Fruit fly (Drosophila melanogaster) ovary, adult (tissue): Measurements from ENCODE around the gene Lk6.

Experiments
- CG17801 ChIP-seq: fragments of 200-800 bp; optimal IDR thresholded peaks from 2 replicates; lab custom pipeline; 2019; ENCODE audit warnings: missing biosample characterization, mild to moderate bottlenecking, missing genetic modification characterization, moderate library complexity; ENCODE audit not compliant: partially characterized antibody

The Lk6 gene

DNA sequence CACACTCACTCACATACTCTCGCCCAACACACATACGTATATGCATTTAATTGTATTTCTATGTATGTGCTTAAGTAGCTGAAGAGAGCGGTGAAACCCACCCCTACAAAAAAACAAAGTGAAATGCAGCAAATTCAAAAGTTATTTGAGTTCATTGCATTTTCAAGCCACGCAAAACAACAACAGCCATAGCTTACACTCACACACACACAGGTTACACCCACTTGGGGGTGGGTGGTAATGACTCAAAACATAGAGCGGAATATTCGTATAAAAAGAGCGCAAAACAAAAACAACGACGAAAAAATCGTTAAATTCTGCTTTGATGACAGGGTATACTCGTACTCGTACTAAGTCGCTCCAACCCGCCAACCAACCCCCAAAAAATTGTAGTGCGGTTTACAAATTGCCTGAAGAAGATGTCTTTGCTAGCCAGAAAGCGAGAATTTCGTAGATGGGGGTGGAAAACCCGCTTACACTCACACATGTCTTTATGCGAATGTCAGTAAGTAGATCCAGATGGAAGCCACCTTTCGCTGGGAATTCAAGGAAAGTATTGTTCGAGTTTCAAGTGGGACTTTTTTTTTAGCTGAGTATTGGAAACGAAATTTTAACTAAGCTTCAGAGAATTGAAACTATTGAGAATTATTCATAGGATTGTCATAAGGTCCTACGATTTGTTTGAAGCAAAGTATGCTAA lies 12.0 kb upstream of the Lk6 start:
- TF ChIP-seq CG17801 (GFP tag; lab: Kevin White, UChicago), result no peak

DNA sequence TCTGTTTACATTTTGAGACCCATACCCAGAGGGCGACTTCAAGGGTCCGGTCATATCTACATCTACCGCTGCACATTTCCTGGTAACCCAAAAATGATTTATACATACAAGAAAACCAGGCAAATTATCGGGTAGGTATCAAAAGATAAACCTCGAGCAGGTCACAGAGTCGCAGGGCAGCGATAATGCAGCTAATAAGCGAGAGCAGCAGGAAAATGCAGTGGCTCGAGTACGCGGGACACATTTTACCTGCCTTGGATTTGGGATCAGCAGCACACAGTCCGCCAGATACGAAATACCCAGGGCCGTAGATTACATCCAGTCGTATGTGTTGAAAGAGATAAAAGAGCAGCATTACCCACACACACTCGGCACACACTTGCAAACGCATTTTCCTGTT lies 10.9 kb upstream of the Lk6 start:
- no peak for TF ChIP-seq CG17801 (GFP tag; lab: Kevin White, UChicago)

DNA sequence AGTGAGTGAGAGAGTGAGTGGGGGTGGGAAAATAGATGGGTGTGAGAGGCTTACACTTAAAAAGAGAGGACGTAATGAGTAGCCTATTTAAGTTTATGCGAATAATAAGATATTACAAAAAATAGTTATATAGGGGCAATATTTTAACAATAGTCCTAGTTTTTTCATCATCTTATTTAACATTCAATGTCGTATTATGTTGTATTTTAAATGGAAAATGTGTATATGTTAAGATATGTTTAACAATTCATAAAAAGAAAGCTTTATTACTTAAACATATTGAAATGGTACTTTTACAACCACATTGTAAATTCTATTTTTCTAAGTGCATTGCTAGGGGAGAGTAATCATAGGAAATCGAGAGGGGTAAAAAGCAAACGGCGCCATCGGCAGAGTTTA lies 9.7 kb upstream of the Lk6 start:
- no peak for TF ChIP-seq CG17801 (GFP tag; lab: Kevin White, UChicago)

DNA sequence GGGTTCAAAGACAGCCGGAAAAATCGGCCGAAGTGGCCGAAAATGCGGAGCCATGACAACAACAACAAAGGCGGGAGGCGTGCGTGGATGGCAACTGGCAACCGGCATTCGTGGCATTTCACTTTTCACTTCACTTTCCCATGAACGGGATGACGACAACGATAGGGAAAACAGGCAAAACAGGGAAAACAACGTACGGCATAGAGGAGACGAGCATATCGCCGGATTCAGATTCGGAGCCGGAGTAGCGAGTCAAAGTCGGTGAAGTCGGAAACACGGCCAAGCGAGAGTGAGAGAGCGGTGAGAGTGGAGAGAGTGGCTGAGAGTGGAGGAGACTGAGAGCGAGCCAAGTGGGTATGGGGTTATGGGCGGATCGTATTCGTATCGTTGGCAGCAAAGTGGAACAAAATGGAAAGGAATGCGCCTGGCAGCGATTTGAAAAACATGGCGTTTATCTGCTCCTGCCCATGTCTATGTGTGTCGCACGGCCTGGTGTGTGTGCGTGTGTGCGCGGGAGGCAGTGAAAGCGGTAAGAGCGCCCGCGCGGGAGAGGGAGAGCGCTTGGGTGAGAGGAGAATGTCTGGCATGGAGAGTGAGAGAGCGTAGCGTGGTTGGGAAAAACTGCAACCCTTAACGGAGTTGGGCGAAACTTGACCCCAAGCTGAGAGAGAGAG lies 9.2 kb upstream of the Lk6 start:
- no peak for TF ChIP-seq CG17801 (GFP tag; lab: Kevin White, UChicago)

DNA sequence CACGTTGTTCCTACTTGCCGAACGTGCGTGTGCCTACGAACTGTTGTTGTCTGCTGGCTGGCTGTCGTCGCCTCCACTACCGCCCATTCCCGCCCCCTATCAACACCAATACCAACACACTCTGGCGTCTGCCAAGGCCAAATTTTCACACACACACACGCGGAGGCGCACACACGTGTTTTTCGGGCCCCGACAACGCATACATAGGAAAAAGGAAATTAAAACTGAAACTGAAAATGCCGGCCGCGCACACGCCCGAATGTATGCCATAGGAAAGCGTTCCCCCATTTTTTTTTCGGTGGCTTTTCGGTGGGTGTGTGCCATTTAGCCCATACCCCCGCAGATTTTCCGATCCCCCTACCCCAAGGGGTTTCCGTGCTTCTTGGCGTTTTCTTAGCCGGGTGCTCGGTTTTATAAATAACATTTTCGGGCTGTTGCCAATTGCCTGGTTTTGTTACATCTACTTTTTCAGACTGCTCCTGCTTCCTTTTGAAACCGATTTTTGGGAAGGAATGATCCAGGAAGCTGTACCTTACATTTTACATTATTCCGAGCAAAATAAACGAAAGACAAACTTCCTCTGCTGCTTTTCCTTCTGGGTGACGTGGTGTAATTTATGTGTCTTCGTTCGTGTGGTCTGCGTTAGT lies 8.0 kb upstream of the Lk6 start:
- no peak for TF ChIP-seq CG17801 (GFP tag; lab: Kevin White, UChicago)

DNA sequence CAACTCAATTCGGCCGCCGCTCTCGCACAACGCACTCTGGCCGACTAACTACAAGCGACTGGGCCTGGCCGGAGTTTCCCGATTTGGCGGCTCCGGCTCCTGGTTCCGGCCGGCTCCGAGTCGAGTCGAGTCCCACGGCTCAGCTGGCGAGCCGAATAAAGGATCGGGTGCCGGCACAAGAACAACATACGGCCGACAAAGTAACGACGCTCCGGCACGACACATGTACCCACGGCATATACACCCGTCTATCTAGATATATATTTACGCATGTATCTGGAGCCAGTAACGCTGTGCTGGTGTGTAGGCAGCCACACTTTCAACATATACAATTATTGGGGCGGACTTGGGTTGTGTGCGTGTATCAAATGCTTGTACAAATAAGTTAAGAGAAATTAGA lies 7.2 kb upstream of the Lk6 start:
- TF ChIP-seq CG17801 (GFP tag; lab: Kevin White, UChicago), result no peak

DNA sequence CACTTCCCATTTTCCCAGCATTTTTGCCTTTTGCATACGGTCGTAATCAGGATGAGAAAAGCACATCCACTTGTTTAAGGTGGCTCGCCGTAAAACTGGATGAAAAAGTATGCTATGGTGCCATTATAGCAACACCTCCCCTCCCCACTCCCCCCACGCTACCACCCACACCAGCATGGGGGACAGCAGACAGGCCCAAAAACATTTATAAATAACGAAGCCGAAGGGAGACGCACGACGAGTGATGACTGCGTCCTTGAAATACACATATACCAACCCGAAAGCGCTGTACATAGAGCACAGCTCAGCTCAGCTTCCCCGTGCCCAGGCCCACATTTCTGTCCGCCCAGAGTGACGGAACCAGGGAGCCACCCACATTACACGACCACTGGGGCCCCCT lies 6.5 kb upstream of the Lk6 start:
- TF ChIP-seq CG17801 (GFP tag; lab: Kevin White, UChicago), result no peak

DNA sequence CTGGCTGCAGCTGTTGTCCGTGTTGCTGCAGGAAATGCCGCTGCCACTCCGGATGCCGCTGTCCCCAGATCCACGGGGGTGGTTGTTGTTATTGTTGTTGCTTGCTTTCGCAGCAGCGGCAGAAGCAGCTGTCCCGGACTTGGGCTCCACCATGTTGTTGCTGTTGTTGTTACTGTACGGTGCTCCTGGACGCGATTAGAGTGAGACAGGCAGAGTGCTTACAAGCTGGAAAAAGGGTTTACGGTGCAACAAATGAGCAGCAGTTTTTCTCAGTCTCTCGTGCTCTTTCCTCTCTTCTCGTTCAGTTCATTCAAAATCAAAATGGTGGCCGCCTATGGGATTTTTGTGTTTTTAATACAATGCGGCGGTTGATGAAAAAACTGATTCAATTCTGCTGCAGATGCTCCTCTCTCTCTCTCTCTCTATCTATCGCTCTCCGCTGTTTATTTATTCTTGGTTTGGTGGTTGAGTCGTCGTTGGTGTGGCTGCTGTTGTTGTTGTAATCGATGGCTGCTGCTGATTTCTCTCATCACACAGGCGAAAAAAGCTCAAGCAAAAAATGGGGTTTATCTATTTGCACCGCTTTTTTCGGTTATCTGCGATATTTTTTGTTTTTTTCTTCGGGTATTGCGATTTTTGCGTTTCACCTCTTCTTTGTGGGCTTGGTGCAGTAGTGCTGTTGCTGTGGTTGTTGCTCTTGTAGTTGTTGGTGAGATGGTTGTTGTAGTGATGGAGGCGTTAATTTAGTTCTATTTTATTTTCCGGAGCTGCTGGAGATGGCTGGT lies 571 bp downstream of the Lk6 start:
- TF ChIP-seq CG17801 (GFP tag; lab: Kevin White, UChicago), result no peak

DNA sequence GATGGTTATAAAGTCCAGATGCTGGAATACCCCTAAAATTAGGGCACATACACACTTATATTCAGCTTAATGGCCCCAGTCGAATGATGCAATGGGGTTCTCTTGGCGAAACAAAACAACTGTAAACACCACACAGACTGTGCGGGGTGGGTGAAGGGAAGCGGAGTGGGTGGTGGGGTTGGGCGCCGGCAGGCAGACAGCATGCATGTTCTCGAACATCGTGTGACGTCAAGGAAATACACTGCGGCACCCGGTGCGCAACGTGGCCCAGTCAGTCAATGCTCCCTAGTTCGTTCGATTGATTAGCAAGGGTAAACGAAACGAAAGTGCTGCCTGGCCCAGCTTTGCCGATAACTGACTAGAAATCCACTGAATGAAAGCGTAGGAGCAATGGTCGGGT lies 1.8 kb downstream of the Lk6 start:
- no peak for TF ChIP-seq CG17801 (GFP tag; lab: Kevin White, UChicago)

DNA sequence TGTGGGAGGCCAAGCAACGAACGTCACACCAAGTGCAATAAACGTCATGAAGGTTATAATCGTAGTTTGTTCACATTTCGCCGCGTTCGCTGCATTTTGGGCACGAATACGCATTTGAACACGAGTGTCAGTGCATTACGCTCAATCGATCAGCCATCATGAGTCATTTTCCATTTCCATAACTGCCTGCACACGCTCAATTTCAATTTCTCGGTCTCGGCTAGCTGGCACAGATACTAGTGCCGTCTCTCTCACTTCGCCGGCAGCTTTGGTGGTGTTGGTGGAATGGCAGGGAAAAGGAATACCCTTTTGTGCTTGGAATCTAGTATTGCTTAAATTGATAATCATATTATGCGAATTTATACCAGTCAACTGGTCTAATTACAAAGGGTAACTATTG lies 2.5 kb downstream of the Lk6 start:
- no peak for TF ChIP-seq CG17801 (GFP tag; lab: Kevin White, UChicago)

DNA sequence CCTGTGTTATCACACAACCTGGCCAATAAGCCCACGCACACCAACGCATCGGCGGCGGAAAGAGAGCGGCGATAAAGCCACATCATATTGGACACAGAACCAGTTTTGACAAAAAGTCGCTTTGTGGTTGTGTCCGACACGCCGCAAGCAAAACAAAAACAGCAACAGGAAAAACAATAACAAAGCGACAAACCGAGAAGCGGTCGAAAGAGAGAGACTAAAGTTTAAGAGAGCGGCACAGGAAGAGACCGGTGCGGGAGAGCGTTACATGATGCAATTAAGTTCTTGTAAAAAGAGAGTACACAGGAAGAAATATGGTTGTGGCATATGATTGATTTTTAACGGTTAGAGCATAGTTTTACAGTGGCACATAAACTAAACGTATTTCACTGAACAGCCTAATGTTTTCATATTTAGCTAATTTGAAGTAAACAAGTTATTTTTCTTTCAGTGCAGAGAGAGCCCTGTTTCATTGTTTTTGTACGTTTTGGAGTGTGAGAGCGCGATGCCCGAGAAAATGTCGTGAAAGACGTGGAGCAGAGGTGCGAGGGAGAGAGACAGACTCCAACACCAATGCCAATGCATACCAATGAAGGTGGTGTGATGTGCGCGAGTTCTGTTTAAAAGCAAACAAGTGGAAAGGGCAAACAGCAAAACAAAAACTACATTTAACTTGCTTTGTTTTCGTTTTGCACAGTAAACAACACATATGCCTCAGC lies 3.4 kb downstream of the Lk6 start:
- peak; percentile 100 for TF ChIP-seq CG17801 (GFP tag; lab: Kevin White, UChicago)

DNA sequence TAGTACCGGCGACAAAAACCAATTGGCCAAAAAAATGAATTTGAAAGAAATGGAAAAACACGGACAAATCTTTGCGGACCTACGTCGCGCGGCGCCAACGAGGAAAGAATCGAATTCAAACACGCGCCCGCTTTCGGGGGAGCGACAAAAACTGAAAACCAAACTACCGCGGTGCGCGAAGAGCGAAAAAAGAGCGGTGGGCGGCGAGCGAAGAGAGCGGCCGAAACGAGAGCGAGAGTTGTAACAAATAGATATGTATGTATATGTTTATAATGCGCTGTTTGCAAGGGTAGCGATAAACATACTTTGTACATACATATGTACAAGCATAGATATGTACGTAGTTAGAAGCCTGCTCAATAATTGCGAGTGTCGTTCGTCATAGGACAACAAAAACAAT lies 4.3 kb downstream of the Lk6 start:
- peak; percentile 56 for TF ChIP-seq CG17801 (GFP tag; lab: Kevin White, UChicago)

DNA sequence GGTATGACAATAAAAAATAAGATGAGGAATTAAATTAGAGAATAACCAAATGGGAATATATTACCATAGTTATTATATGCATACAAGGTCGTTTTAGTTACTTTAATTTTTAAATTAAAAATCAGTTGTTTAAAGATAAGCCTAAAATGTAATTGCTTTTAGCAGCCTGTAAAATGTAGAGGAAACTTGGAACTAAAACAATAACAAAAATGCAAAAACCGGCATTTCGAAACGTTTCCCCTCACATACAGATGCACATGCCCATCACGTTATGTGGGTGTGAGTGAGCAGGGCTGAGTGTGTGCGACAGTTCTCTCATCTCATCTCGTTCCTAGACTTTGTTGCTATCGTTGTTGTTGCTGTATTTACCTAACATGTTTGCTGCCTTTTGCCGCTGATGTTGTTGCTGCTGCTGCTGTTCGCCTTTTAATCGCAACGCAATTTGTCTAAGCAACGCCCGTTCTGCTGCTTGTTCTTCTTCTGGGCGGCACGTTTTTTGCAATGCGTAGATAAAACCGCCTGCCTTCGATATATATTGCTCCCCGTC lies 5.0 kb downstream of the Lk6 start:
- no peak for TF ChIP-seq CG17801 (GFP tag; lab: Kevin White, UChicago)

DNA sequence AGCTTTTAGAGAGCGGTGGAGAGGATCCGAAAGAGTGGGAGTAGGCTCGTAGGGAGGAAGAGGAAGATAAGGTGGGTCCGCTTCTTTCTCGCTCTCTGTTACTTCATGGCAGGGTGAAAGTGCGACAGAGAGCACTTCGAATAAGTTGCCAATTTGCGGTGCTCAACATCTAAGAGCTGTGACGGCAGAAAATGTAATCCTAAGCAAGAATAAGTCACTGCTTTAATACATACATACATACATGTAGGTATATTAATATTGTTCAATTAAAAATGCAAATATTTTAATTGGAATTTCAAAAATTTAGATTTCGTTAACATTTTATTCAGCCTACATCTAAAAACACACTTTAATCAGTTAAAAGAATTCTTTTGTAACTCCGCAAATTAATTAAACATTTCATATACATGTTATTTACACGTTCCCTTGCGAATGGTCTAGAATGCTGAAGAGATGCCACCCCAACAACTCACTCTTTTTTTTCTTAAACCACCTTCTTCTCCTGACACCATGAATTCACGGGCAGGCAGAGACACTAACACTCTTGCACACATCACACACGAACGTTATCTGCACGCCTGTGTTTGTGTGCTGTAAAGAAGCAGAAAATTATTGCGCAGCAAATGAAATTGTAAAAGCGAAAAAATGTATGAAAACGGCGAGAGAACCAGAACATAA lies 5.6 kb downstream of the Lk6 start:
- no peak for TF ChIP-seq CG17801 (GFP tag; lab: Kevin White, UChicago)
